Worm (Caenorhabditis elegans): ENCODE measurements around the gene Y39A1A.21.

DNA sequence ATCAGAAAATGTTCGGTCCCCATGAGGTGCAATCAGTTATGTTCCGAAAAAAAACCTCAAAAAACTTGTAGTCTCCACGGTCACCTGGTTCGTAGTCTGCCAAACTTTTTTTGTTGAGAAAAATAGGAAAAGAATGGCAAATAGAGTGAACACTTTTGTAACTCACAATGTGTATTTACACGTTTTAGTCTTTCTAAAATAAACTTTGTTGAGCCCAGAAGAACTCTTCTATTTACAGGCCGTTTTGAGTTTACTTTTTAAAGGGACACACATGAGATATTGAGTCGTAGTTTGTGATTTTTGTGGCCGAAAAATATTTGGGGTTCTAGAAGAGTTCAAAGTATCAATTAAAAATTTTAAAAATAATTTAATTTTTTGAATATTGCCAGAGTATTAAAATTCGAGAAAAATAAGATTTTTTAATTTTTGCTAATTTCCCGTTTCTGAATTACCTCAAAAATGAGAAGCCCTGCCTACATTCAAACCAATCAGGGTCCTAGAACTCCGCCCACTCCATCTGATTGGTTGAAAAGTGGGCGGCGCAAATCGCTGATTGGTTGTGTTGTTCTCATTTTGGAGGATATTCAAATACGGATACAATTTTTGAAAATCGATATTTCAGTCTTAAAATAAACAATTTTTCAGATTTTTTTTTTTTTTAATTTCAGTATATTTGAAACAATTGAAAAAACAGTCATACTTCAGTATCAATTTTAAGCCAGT lies 27.9 kb upstream of the Y39A1A.21 start:
- TF ChIP-seq klf-2 (GFP tag; conservative IDR thresholded peaks at IDR 0.05) (no peak), ztf-23 (GFP tag; IDR thresholded peaks at IDR 0.05) (no peak), ref-1 (GFP tag; conservative IDR thresholded peaks at IDR 0.05) (no peak), cog-1 (tag; optimal IDR thresholded peaks at IDR 0.05) (no peak)
